Worm (Caenorhabditis elegans) whole organism, L3 larva: ENCODE measurements around the gene hacd-1.

Source experiments
- aly-2 ChIP-seq: fragments of 150-350 bp; optimal IDR thresholded peaks from 2 replicates; lab custom pipeline; 2014; ENCODE audit warnings: missing biosample characterization, missing genetic modification characterization
- ceh-16 ChIP-seq: sonication (generic microtip); optimal IDR thresholded peaks from 2 replicates; lab custom pipeline; 2017; ENCODE audit warnings: missing biosample characterization, missing genetic modification characterization
- ceh-28 ChIP-seq: fragments of 150-350 bp; optimal IDR thresholded peaks from 2 replicates; lab custom pipeline; 2014; ENCODE audit warnings: missing biosample characterization, missing genetic modification reagents, missing genetic modification characterization
- egl-5 ChIP-seq: fragments of 150-350 bp; optimal IDR thresholded peaks from 2 replicates; lab custom pipeline; 2017; ENCODE audit warnings: missing biosample characterization, missing genetic modification reagents, missing genetic modification characterization, inconsistent platforms
- elt-1 ChIP-seq: fragments of 150-350 bp; optimal IDR thresholded peaks from 2 replicates; lab custom pipeline; 2014; ENCODE audit warnings: missing biosample characterization, missing genetic modification characterization
- fkh-2 ChIP-seq: fragments of 150-350 bp; optimal IDR thresholded peaks from 2 replicates; lab custom pipeline; 2014; ENCODE audit warnings: missing biosample characterization, missing genetic modification reagents, missing genetic modification characterization
- jun-1 ChIP-seq: fragments of 150-350 bp; optimal IDR thresholded peaks from 2 replicates; lab custom pipeline; 2014; ENCODE audit warnings: missing biosample characterization, missing genetic modification reagents, missing genetic modification characterization
- lsy-12 ChIP-seq: sonication (generic microtip); optimal IDR thresholded peaks from 2 replicates; lab custom pipeline; 2016; ENCODE audit warnings: mild to moderate bottlenecking, missing genetic modification characterization, missing compliant biosample characterization
- mdl-1 ChIP-seq: fragments of 150-350 bp; optimal IDR thresholded peaks from 2 replicates; lab custom pipeline; 2014; ENCODE audit warnings: missing biosample characterization, missing genetic modification characterization
- mml-1 ChIP-seq: fragments of 150-350 bp; sonication (generic microtip); optimal IDR thresholded peaks from 3 replicates; lab custom pipeline; 2014; ENCODE audit warnings: missing biosample characterization, missing genetic modification characterization
- nhr-11 ChIP-seq: fragments of 150-350 bp; optimal IDR thresholded peaks from 2 replicates; lab custom pipeline; 2014; ENCODE audit warnings: missing biosample characterization, missing genetic modification characterization
- nhr-237 ChIP-seq: fragments of 150-350 bp; optimal IDR thresholded peaks from 2 replicates; lab custom pipeline; 2014; ENCODE audit warnings: missing biosample characterization, missing genetic modification characterization
- nhr-76 ChIP-seq: fragments of 150-350 bp; sonication (generic microtip); optimal IDR thresholded peaks from 5 replicates; lab custom pipeline; 2014; ENCODE audit warnings: missing biosample characterization, missing genetic modification characterization
- sea-2 ChIP-seq: fragments of 150-350 bp; sonication (generic microtip); optimal IDR thresholded peaks from 4 replicates; lab custom pipeline; 2014; ENCODE audit warnings: missing biosample characterization, missing genetic modification reagents, missing genetic modification characterization
- snpc-4 ChIP-seq: fragments of 150-350 bp; optimal IDR thresholded peaks from 2 replicates; lab custom pipeline; 2014; ENCODE audit warnings: missing biosample characterization, missing genetic modification characterization
- unc-39 ChIP-seq: sonication (generic microtip); optimal IDR thresholded peaks from 4 replicates; lab custom pipeline; 2017; ENCODE audit warnings: missing biosample characterization, missing genetic modification characterization
- zag-1 ChIP-seq: fragments of 150-350 bp; optimal IDR thresholded peaks from 2 replicates; lab custom pipeline; 2014; ENCODE audit warnings: missing biosample characterization, missing genetic modification characterization
- ztf-11 ChIP-seq: fragments of 150-350 bp; optimal IDR thresholded peaks from 2 replicates; lab custom pipeline; 2014; ENCODE audit warnings: missing biosample characterization, missing genetic modification characterization

The hacd-1 gene

ce11 chrV:1495752-1496151, 35.6 kb downstream of the hacd-1 start:
- TF ChIP-seq nhr-11 (tag; lab: Kevin White, UChicago) (no peak), ceh-28 (tag; lab: Kevin White, UChicago) (peak; percentile 89)

- no peak for TF ChIP-seq nhr-76 (tag; lab: Kevin White, UChicago)
- TF ChIP-seq nhr-11 (tag; lab: Kevin White, UChicago): no peak
- TF ChIP-seq mml-1 (tag; lab: Kevin White, UChicago): no peak
- TF ChIP-seq elt-1 (tag; lab: Kevin White, UChicago): no peak
- TF ChIP-seq sea-2 (GFP tag; lab: Kevin White, UChicago): no peak
- TF ChIP-seq ztf-11: no peak
- no peak for TF ChIP-seq ceh-28 (tag; lab: Kevin White, UChicago)
- no peak for TF ChIP-seq fkh-2 (tag; lab: Kevin White, UChicago)
- TF ChIP-seq jun-1 (tag; lab: Kevin White, UChicago): no peak
- TF ChIP-seq egl-5: no peak
- TF ChIP-seq mdl-1 (tag; lab: Kevin White, UChicago): no peak
These were observed 39.0 kb downstream of the hacd-1 start, which contains the start of gene sru-27 for ce11 chrV:1499140-1499539. sru-27 (plus strand) TSS chrV:1499440.

- no peak for TF ChIP-seq mdl-1 (tag; lab: Kevin White, UChicago)
- TF ChIP-seq zag-1 (tag; lab: Kevin White, UChicago): no peak
- no peak for TF ChIP-seq nhr-237 (tag; lab: Kevin White, UChicago)
- TF ChIP-seq unc-39 (tag; lab: Kevin White, UChicago): no peak
- no peak for TF ChIP-seq ztf-11
- no peak for TF ChIP-seq snpc-4 (tag; lab: Kevin White, UChicago)
- TF ChIP-seq ceh-16 (tag; lab: Kevin White, UChicago): no peak
- TF ChIP-seq lsy-12: no peak
- no peak for TF ChIP-seq aly-2 (tag; lab: Kevin White, UChicago)
These were observed 45.8 kb downstream of the hacd-1 start, which contains the start of gene sru-28 for ce11 chrV:1505995-1506394. sru-28 (plus strand) TSS chrV:1506295.
